Fruit fly (Drosophila melanogaster) whole organism, embryonic: ENCODE results near the gene Hasp.

ENCODE experiments used
- Abd-B ChIP-seq: fragments of 200-800 bp; sonication (Bioruptor generic); optimal IDR thresholded peaks from 2 replicates; lab custom pipeline; 2018; ENCODE audit warnings: missing biosample characterization, mild to moderate bottlenecking, missing genetic modification characterization, moderate library complexity
- Adf1 ChIP-seq: fragments of 200-800 bp; sonication (Bioruptor generic); IDR thresholded peaks from 2 replicates; pipeline ENCODE4 v1.3.6; 2022; ENCODE audit warnings: missing biosample characterization, missing genetic modification characterization
- Aef1 ChIP-seq: fragments of 200-800 bp; sonication (Bioruptor generic); IDR thresholded peaks from 3 replicates; pipeline ENCODE4 v1.3.6; 2022; ENCODE audit warnings: missing biosample characterization, missing genetic modification characterization
- Bgb ChIP-seq: fragments of 200-800 bp; sonication (Bioruptor generic); IDR thresholded peaks from 2 replicates; pipeline ENCODE4 v1.3.6; 2022; ENCODE audit warnings: missing biosample characterization, missing genetic modification characterization; ENCODE audit not compliant: partially characterized antibody
- CG10979 ChIP-seq: fragments of 200-800 bp; sonication (Bioruptor generic); optimal IDR thresholded peaks from 2 replicates; lab custom pipeline; 2018; ENCODE audit warnings: missing biosample characterization, mild to moderate bottlenecking, missing genetic modification characterization, moderate library complexity
- CG11456 ChIP-seq: fragments of 200-800 bp; sonication (Bioruptor generic); IDR thresholded peaks from 3 replicates; pipeline ENCODE4 v1.3.6; 2022; ENCODE audit warnings: missing biosample characterization, missing genetic modification characterization
- CG11504 ChIP-seq: fragments of 200-800 bp; sonication (Bioruptor generic); optimal IDR thresholded peaks from 3 replicates; lab custom pipeline; 2019; ENCODE audit warnings: missing biosample characterization, mild to moderate bottlenecking, missing genetic modification characterization, moderate library complexity
- CG12769 ChIP-seq: fragments of 200-800 bp; sonication (Bioruptor generic); optimal IDR thresholded peaks from 2 replicates; lab custom pipeline; 2019; ENCODE audit warnings: missing biosample characterization, mild to moderate bottlenecking, missing genetic modification characterization, moderate library complexity
- CG13296 ChIP-seq: fragments of 200-800 bp; sonication (Bioruptor generic); optimal IDR thresholded peaks from 3 replicates; lab custom pipeline; 2018; ENCODE audit warnings: missing biosample characterization, mild to moderate bottlenecking, missing genetic modification characterization
- CG13624 ChIP-seq: fragments of 200-800 bp; sonication (Bioruptor generic); optimal IDR thresholded peaks from 2 replicates; lab custom pipeline; 2016; ENCODE audit warnings: missing biosample characterization, missing genetic modification characterization
- CG14014 ChIP-seq: fragments of 200-800 bp; sonication (Bioruptor generic); IDR thresholded peaks from 2 replicates; pipeline ENCODE4 v1.3.6; 2022; ENCODE audit warnings: missing biosample characterization, missing genetic modification characterization
- CG14441 ChIP-seq: fragments of 200-800 bp; sonication (Bioruptor generic); IDR thresholded peaks from 2 replicates; pipeline ENCODE4 v1.3.6; 2022; ENCODE audit warnings: missing biosample characterization, missing genetic modification characterization
- CG14710 ChIP-seq: fragments of 200-800 bp; sonication (Bioruptor generic); optimal IDR thresholded peaks from 3 replicates; lab custom pipeline; 2019; ENCODE audit warnings: missing biosample characterization, mild to moderate bottlenecking, missing genetic modification characterization, moderate library complexity
- CG14965 ChIP-seq: fragments of 200-800 bp; sonication (Bioruptor generic); optimal IDR thresholded peaks from 2 replicates; lab custom pipeline; 2016; ENCODE audit warnings: missing biosample characterization, missing genetic modification characterization, borderline replicate concordance
- CG15514 ChIP-seq: fragments of 200-800 bp; sonication (Bioruptor generic); optimal IDR thresholded peaks from 3 replicates; lab custom pipeline; 2017; ENCODE audit warnings: missing biosample characterization, missing genetic modification characterization, mild to moderate bottlenecking, moderate library complexity, missing genetic modification reagents
- CG1602 ChIP-seq: fragments of 200-800 bp; sonication (Bioruptor generic); optimal IDR thresholded peaks from 3 replicates; lab custom pipeline; 2016; ENCODE audit warnings: missing biosample characterization, missing genetic modification characterization
- CG1603 ChIP-seq: fragments of 200-800 bp; sonication (Bioruptor generic); optimal IDR thresholded peaks from 2 replicates; lab custom pipeline; 2019; ENCODE audit warnings: missing biosample characterization, mild to moderate bottlenecking, missing genetic modification characterization, moderate library complexity
- CG17568 ChIP-seq: fragments of 200-800 bp; sonication (Bioruptor generic); optimal IDR thresholded peaks from 2 replicates; lab custom pipeline; 2018; ENCODE audit warnings: missing biosample characterization, mild to moderate bottlenecking, missing genetic modification characterization, moderate library complexity
- CG1792 ChIP-seq: fragments of 200-800 bp; sonication (Bioruptor generic); optimal IDR thresholded peaks from 2 replicates; lab custom pipeline; 2016; ENCODE audit warnings: missing biosample characterization, missing genetic modification characterization
- CG18476 ChIP-seq: fragments of 200-800 bp; sonication (Bioruptor generic); optimal IDR thresholded peaks from 2 replicates; lab custom pipeline; 2016; ENCODE audit warnings: missing biosample characterization, mild to moderate bottlenecking, missing genetic modification characterization
- CG18599 ChIP-seq: fragments of 200-800 bp; sonication (Bioruptor generic); optimal IDR thresholded peaks from 3 replicates; lab custom pipeline; 2017; ENCODE audit warnings: missing biosample characterization, missing genetic modification characterization, mild to moderate bottlenecking, moderate library complexity, missing genetic modification reagents
- CG18764 ChIP-seq: fragments of 200-800 bp; sonication (Bioruptor generic); optimal IDR thresholded peaks from 3 replicates; lab custom pipeline; 2016; ENCODE audit warnings: missing biosample characterization, missing genetic modification characterization
- CG2199 ChIP-seq: fragments of 200-800 bp; sonication (Bioruptor generic); IDR thresholded peaks from 3 replicates; pipeline ENCODE4 v1.3.6; 2022; ENCODE audit warnings: missing biosample characterization, missing genetic modification characterization
- CG2678 ChIP-seq: fragments of 200-800 bp; sonication (Bioruptor generic); optimal IDR thresholded peaks from 3 replicates; lab custom pipeline; 2019; ENCODE audit warnings: missing biosample characterization, mild to moderate bottlenecking, missing genetic modification characterization, moderate library complexity
- CG2712 ChIP-seq: fragments of 200-800 bp; optimal IDR thresholded peaks from 3 replicates; lab custom pipeline; 2019; ENCODE audit warnings: missing biosample characterization, mild to moderate bottlenecking, missing genetic modification characterization, moderate library complexity
- CG3281 ChIP-seq: fragments of 200-800 bp; sonication (Bioruptor generic); optimal IDR thresholded peaks from 3 replicates; lab custom pipeline; 2017; ENCODE audit warnings: missing biosample characterization, mild to moderate bottlenecking, missing genetic modification characterization
- CG6254 ChIP-seq: fragments of 200-800 bp; sonication (Bioruptor generic); optimal IDR thresholded peaks from 3 replicates; lab custom pipeline; 2017; ENCODE audit warnings: mild to moderate bottlenecking, missing biosample characterization, missing genetic modification reagents, missing genetic modification characterization
- CG6854 ChIP-seq: fragments of 200-800 bp; sonication (Bioruptor generic); optimal IDR thresholded peaks from 3 replicates; lab custom pipeline; 2017; ENCODE audit warnings: missing biosample characterization, mild to moderate bottlenecking, missing genetic modification characterization
- CG7839 ChIP-seq: fragments of 200-800 bp; sonication (Bioruptor generic); optimal IDR thresholded peaks from 3 replicates; lab custom pipeline; 2018; ENCODE audit warnings: missing biosample characterization, mild to moderate bottlenecking, missing genetic modification characterization, moderate library complexity
- CG9609 ChIP-seq: fragments of 200-800 bp; sonication (Bioruptor generic); optimal IDR thresholded peaks from 3 replicates; lab custom pipeline; 2016; ENCODE audit warnings: missing biosample characterization, missing genetic modification characterization
- CG9727 ChIP-seq: fragments of 200-800 bp; sonication (Bioruptor generic); optimal IDR thresholded peaks from 3 replicates; lab custom pipeline; 2017; ENCODE audit warnings: missing biosample characterization, mild to moderate bottlenecking, missing genetic modification characterization
- Dbx ChIP-seq: fragments of 200-800 bp; sonication (Bioruptor generic); IDR thresholded peaks from 3 replicates; pipeline ENCODE4 v1.3.6; 2022; ENCODE audit warnings: missing biosample characterization, missing genetic modification characterization
- Hand ChIP-seq: fragments of 200-800 bp; sonication (Bioruptor generic); optimal IDR thresholded peaks from 2 replicates; lab custom pipeline; 2017; ENCODE audit warnings: mild to moderate bottlenecking, missing biosample characterization, missing genetic modification reagents, missing genetic modification characterization
- Med ChIP-seq: fragments of 200-800 bp; sonication (Bioruptor generic); peaks from one replicate; lab custom pipeline; 2016; ENCODE audit warnings: missing biosample characterization, missing genetic modification characterization, mild to moderate bottlenecking, inconsistent platforms, moderate library complexity
- Sox102F ChIP-seq: fragments of 200-800 bp; sonication (Bioruptor generic); optimal IDR thresholded peaks from 2 replicates; lab custom pipeline; 2018; ENCODE audit warnings: missing biosample characterization, mild to moderate bottlenecking, missing genetic modification characterization, moderate library complexity
- Sry-β ChIP-seq: fragments of 200-800 bp; sonication (Bioruptor generic); optimal IDR thresholded peaks from 2 replicates; lab custom pipeline; 2018; ENCODE audit warnings: missing biosample characterization, mild to moderate bottlenecking, missing genetic modification characterization, moderate library complexity
- bowl ChIP-seq: fragments of 200-800 bp; sonication (Bioruptor generic); IDR thresholded peaks from 2 replicates; pipeline ENCODE4 v1.3.6; 2022; ENCODE audit warnings: missing biosample characterization, missing genetic modification characterization
- da ChIP-seq: fragments of 200-800 bp; sonication (Bioruptor generic); optimal IDR thresholded peaks from 2 replicates; lab custom pipeline; 2016; ENCODE audit warnings: missing biosample characterization, missing genetic modification characterization
- danr ChIP-seq: fragments of 200-800 bp; sonication (Bioruptor generic); IDR thresholded peaks from 2 replicates; pipeline ENCODE4 v1.3.6; 2022; ENCODE audit warnings: missing biosample characterization, missing genetic modification characterization
- gem ChIP-seq: fragments of 200-800 bp; sonication (Bioruptor generic); optimal IDR thresholded peaks from 2 replicates; lab custom pipeline; 2019; ENCODE audit warnings: missing biosample characterization, mild to moderate bottlenecking, missing genetic modification characterization, moderate library complexity
- gsb-n ChIP-seq: fragments of 200-800 bp; sonication (Bioruptor generic); optimal IDR thresholded peaks from 3 replicates; lab custom pipeline; 2018; ENCODE audit warnings: missing biosample characterization, mild to moderate bottlenecking, missing genetic modification characterization
- ham ChIP-seq: fragments of 200-800 bp; sonication (Bioruptor generic); IDR thresholded peaks from 2 replicates; pipeline ENCODE4 v1.3.6; 2022; ENCODE audit warnings: missing biosample characterization, missing genetic modification characterization
- nerfin-2 ChIP-seq: fragments of 200-800 bp; sonication (Bioruptor generic); IDR thresholded peaks from 2 replicates; pipeline ENCODE4 v1.3.6; 2022; ENCODE audit warnings: missing biosample characterization, missing genetic modification characterization; ENCODE audit not compliant: partially characterized antibody
- pros ChIP-seq: fragments of 200-800 bp; sonication (Bioruptor generic); optimal IDR thresholded peaks from 3 replicates; lab custom pipeline; 2019; ENCODE audit warnings: missing biosample characterization, mild to moderate bottlenecking, missing genetic modification characterization, moderate library complexity
- pzg ChIP-seq: fragments of 200-800 bp; sonication (Bioruptor generic); optimal IDR thresholded peaks from 3 replicates; lab custom pipeline; 2018; ENCODE audit warnings: missing biosample characterization, mild to moderate bottlenecking, missing genetic modification characterization, moderate library complexity
- ranshi ChIP-seq: fragments of 200-800 bp; sonication (Bioruptor generic); IDR thresholded peaks from 2 replicates; pipeline ENCODE4 v1.3.6; 2022; ENCODE audit warnings: missing biosample characterization, missing genetic modification characterization
- scrt ChIP-seq: fragments of 200-800 bp; sonication (Bioruptor generic); optimal IDR thresholded peaks from 2 replicates; lab custom pipeline; 2018; ENCODE audit warnings: missing biosample characterization, mild to moderate bottlenecking, missing genetic modification characterization, moderate library complexity
- sens ChIP-seq: fragments of 200-800 bp; sonication (Bioruptor generic); peaks from one replicate; lab custom pipeline; 2016; ENCODE audit warnings: missing biosample characterization, missing genetic modification characterization
- sim ChIP-seq: fragments of 200-800 bp; sonication (Bioruptor generic); IDR thresholded peaks from 2 replicates; pipeline ENCODE4 v1.3.6; 2022; ENCODE audit warnings: missing biosample characterization, missing genetic modification characterization
- slp2 ChIP-seq: fragments of 200-800 bp; sonication (Bioruptor generic); optimal IDR thresholded peaks from 2 replicates; lab custom pipeline; 2016; ENCODE audit warnings: missing biosample characterization, missing genetic modification characterization
- tin ChIP-seq: fragments of 200-800 bp; sonication (Bioruptor generic); optimal IDR thresholded peaks from 3 replicates; lab custom pipeline; 2016; ENCODE audit warnings: missing biosample characterization, missing genetic modification characterization

Gene Hasp

DNA sequence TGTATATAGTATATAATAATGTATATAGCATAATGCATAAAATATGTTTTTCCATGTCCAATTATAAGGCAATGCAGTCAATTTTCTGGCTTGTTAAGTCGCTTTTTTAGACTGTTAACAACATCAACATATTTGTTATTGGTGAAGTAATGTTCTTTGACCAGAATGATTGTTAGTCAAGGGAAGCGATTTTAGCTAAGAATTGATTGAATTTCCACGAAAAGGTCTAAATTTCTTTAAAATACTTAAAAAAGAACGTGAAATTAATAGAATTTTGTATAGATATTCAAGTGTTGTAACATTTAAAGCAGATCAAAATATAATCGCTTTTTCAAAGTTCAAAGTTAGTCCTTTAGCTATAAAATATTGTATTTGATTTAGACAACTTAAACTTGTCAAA lies 53.6 kb downstream of the Hasp start (continued):
- TF ChIP-seq CG14710 (peak; percentile 8), tin (GFP tag; lab: Kevin White, UChicago) (no peak), Aef1 (no peak), bowl (GFP tag; lab: Robert Waterston, UW) (no peak), ranshi (GFP tag; lab: Robert Waterston, UW) (no peak), CG11456 (GFP tag; lab: Robert Waterston, UW) (no peak), CG2199 (GFP tag; lab: Robert Waterston, UW) (no peak), CG11504 (peak; percentile 30), Bgb (no peak), CG10979 (tag; lab: Kevin White, UChicago) (peak; percentile 33), Sry-β (GFP tag; lab: Kevin White, UChicago) (no peak), pros (no peak), CG6254 (GFP tag; lab: Kevin White, UChicago) (no peak), CG14441 (GFP tag; lab: Robert Waterston, UW) (no peak), gsb-n (tag; lab: Kevin White, UChicago) (no peak), Med (no peak), da (GFP tag; lab: Kevin White, UChicago) (no peak), CG12769 (tag; lab: Kevin White, UChicago) (no peak), CG1603 (tag; lab: Kevin White, UChicago) (no peak), scrt (GFP tag; lab: Kevin White, UChicago) (no peak), Hand (GFP tag; lab: Kevin White, UChicago) (no peak), Sox102F (GFP tag; lab: Kevin White, UChicago) (no peak), CG1792 (GFP tag; lab: Kevin White, UChicago) (no peak), nerfin-2 (no peak), CG2712 (tag; lab: Kevin White, UChicago) (peak; percentile 2), pzg (GFP tag; lab: Kevin White, UChicago) (no peak), CG17568 (GFP tag; lab: Kevin White, UChicago) (no peak), CG18599 (GFP tag; lab: Kevin White, UChicago) (peak; percentile 19), CG2678 (tag; lab: Kevin White, UChicago) (peak; percentile 44), gem (tag; lab: Kevin White, UChicago) (peak; percentile 56), Adf1 (GFP tag; lab: Robert Waterston, UW) (no peak), Abd-B (peak; percentile 9), CG1602 (GFP tag; lab: Kevin White, UChicago) (no peak), CG14965 (GFP tag; lab: Kevin White, UChicago) (no peak), CG15514 (GFP tag; lab: Kevin White, UChicago) (no peak), sens (GFP tag; lab: Kevin White, UChicago) (peak; percentile 18), CG18476 (no peak), CG7839 (tag; lab: Kevin White, UChicago) (peak; percentile 23), slp2 (no peak), CG9609 (GFP tag; lab: Kevin White, UChicago) (no peak), CG6854 (GFP tag; lab: Kevin White, UChicago) (no peak), CG13624 (GFP tag; lab: Kevin White, UChicago) (no peak), CG14014 (no peak), CG18764 (GFP tag; lab: Kevin White, UChicago) (no peak), CG13296 (GFP tag; lab: Kevin White, UChicago) (no peak), Dbx (no peak), CG3281 (peak; percentile 37), danr (no peak), ham (GFP tag; lab: Robert Waterston, UW) (no peak), CG9727 (GFP tag; lab: Kevin White, UChicago) (peak; percentile 31), sim (GFP tag; lab: Robert Waterston, UW) (no peak)
